Worm (Caenorhabditis elegans) whole organism, late embryonic: ENCODE results near the gene par-4.

Source experiments
- T23F11.4 ChIP-seq: fragments of 200-800 bp; sonication (Bioruptor generic); optimal IDR thresholded peaks from 2 replicates; lab custom pipeline; 2018; ENCODE audit warnings: mild to moderate bottlenecking, missing genetic modification characterization, missing compliant biosample characterization
- hlh-30 ChIP-seq: sonication (generic microtip); optimal IDR thresholded peaks from 2 replicates; lab custom pipeline; 2017; ENCODE audit warnings: antibody characterized with exemption, missing genetic modification characterization, missing compliant biosample characterization; ENCODE audit not compliant: insufficient read depth
- nhr-11 ChIP-seq: fragments of 150-350 bp; optimal IDR thresholded peaks from 2 replicates; lab custom pipeline; 2014; ENCODE audit warnings: missing biosample characterization, missing genetic modification characterization
- pqm-1 ChIP-seq: sonication (generic microtip); optimal IDR thresholded peaks from 2 replicates; lab custom pipeline; 2016; ENCODE audit warnings: missing genetic modification characterization, missing compliant biosample characterization
- ttx-3 ChIP-seq: sonication (generic microtip); optimal IDR thresholded peaks from 2 replicates; lab custom pipeline; 2016; ENCODE audit warnings: missing genetic modification reagents, missing genetic modification characterization, missing compliant biosample characterization

DNA sequence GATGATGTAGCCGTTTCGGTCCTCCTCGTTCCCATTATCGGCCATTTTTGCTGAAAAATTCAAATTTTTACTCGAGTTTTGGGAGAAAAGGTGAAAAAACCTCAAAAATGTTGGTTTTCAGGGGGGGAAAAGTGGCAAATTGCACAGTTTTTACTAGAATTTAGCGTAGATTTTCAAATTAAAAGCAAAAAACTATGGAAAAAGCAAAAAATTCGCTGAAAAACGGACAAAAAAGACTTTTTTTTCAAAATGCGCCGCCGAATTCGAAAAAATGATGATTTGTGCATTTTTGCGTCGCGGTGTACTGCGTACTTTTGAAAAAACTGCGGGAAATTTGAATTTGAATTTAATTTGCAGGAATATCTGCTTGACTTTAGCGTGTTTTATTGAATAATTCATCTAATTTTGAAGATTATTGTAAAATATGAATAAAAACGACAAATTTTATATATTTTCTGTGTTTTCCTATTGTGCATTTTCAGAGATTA, 12.3 kb upstream of the par-4 start, which contains the start of gene Y59A8B.12:
- TF ChIP-seq ttx-3 (tag; lab: Kevin White, UChicago) (no peak), pqm-1 (tag; lab: Kevin White, UChicago) (no peak), T23F11.4 (no peak), nhr-11 (no peak), hlh-30 (tag; lab: Kevin White, UChicago) (no peak)
